Worm (Caenorhabditis elegans) whole organism, L1 larva: ENCODE results near the gene T08D10.5.
A peak's percentile ranks its signal among the peaks of the same experiment; 100 is the strongest.

Experiments used
- alr-1 ChIP-seq: fragments of 200-800 bp; sonication (Bioruptor generic); optimal IDR thresholded peaks from 2 replicates; lab custom pipeline; 2018; ENCODE audit warnings: borderline replicate concordance, mild to moderate bottlenecking, missing genetic modification characterization, missing compliant biosample characterization
- ceh-8 ChIP-seq: fragments of 200-800 bp; sonication (Bioruptor generic); optimal IDR thresholded peaks from 2 replicates; lab custom pipeline; 2018; ENCODE audit warnings: mild to moderate bottlenecking, missing genetic modification characterization, moderate library complexity, missing compliant biosample characterization
- ceh-90 ChIP-seq: sonication (generic microtip); optimal IDR thresholded peaks from 2 replicates; lab custom pipeline; 2016; ENCODE audit warnings: missing genetic modification characterization, missing compliant biosample characterization
- egl-27 ChIP-seq, 2 experiments: fragments of 150-350 bp in 1 of 2; sonication (generic microtip); optimal IDR thresholded peaks; 3 replicates each; lab custom pipeline; 2017 to 2018; ENCODE audit warnings: missing biosample characterization in 2 of 2, missing genetic modification characterization in 2 of 2, missing genetic modification reagents in 2 of 2
- fkh-4 ChIP-seq: sonication (generic microtip); optimal IDR thresholded peaks from 2 replicates; lab custom pipeline; 2016; ENCODE audit warnings: missing compliant biosample characterization, missing genetic modification characterization, borderline replicate concordance
- isw-1 ChIP-seq: fragments of 200-800 bp; sonication (Bioruptor generic); IDR thresholded peaks from 2 replicates; pipeline ENCODE4 v1.3.6; 2022; ENCODE audit warnings: missing genetic modification characterization, missing compliant biosample characterization
- lsy-2 ChIP-seq, 2 experiments: fragments of 150-350 bp; optimal IDR thresholded peaks; 2 replicates each; lab custom pipeline; 2014; ENCODE audit warnings: missing biosample characterization in 2 of 2, missing genetic modification characterization in 2 of 2
- mdl-1 ChIP-seq, 2 experiments: fragments of 150-350 bp; optimal IDR thresholded peaks; 2 replicates each; lab custom pipeline; 2014 to 2017; ENCODE audit warnings: missing biosample characterization in 2 of 2, missing genetic modification characterization in 2 of 2, inconsistent platforms in 1 of 2
- mep-1 ChIP-seq: fragments of 150-350 bp; optimal IDR thresholded peaks from 2 replicates; lab custom pipeline; 2014; ENCODE audit warnings: missing biosample characterization, missing genetic modification characterization
- tbx-2 ChIP-seq: sonication (generic microtip); optimal IDR thresholded peaks from 2 replicates; lab custom pipeline; 2016; ENCODE audit warnings: missing genetic modification characterization, missing compliant biosample characterization
- unc-130 ChIP-seq: fragments of 150-350 bp; optimal IDR thresholded peaks from 2 replicates; lab custom pipeline; 2017; ENCODE audit warnings: missing biosample characterization, missing genetic modification characterization, inconsistent platforms

DNA sequence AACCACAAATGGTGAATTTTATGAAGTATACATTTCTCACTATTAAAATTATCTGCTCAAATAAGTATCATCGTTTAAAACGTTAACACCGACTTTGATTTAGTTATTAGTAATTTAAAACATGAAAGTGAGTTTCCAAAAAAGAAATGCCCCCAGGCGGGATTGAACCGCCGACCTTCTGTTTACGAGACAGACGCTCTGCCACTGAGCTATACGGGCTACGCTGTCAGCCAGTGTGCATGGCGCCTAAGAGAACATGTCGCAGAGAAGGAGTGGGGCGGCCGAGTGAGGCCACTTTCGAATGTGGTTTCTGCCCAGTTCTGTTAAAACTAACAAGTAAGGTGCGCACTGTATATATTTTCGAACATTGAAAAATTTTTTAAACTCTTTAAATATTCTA lies 22.4 kb upstream of the T08D10.5 start:
- TF ChIP-seq tbx-2: peak; percentile 43
- no peak for TF ChIP-seq fkh-4
- peak in 1 of 2 experiments; percentile 21 for TF ChIP-seq mdl-1 (tag; optimal IDR thresholded peaks at IDR 0.05; lab: Kevin White, UChicago)
- no peak for TF ChIP-seq ceh-90 (tag; lab: Kevin White, UChicago)
- no peak for TF ChIP-seq egl-27 (tag; optimal IDR thresholded peaks at IDR 0.05; lab: Kevin White, UChicago)
- no peak for TF ChIP-seq alr-1 (tag; lab: Kevin White, UChicago)
- TF ChIP-seq ceh-8 (GFP tag; lab: Kevin White, UChicago): no peak
- no peak for TF ChIP-seq isw-1
- TF ChIP-seq mep-1 (tag; lab: Kevin White, UChicago): peak; percentile 27
- TF ChIP-seq unc-130 (tag; lab: Kevin White, UChicago): peak; percentile 23
- TF ChIP-seq lsy-2 (tag; optimal IDR thresholded peaks at IDR 0.05; lab: Kevin White, UChicago): peak in 1 of 2 experiments; percentile 17
